Worm (Caenorhabditis elegans): Measurements from ENCODE around the gene F09E10.6.

F09E10.6 gene

ce11 chrX:1497581-1497980 lies at the start of gene F09E10.6:
TSS of gene F09E10.6 (minus strand) at chrX:1497681.
- no peak for TF ChIP-seq somi-1 (GFP tag; optimal IDR thresholded peaks at IDR 0.05)
- TF ChIP-seq mcd-1 (GFP tag; IDR thresholded peaks at IDR 0.05): no peak
- no peak for TF ChIP-seq snpc-1.1 (tag; optimal IDR thresholded peaks at IDR 0.05; ENCODE audit: insufficient read depth)
- no peak for TF ChIP-seq ztf-6 (GFP tag; IDR thresholded peaks at IDR 0.05)
- TF ChIP-seq aptf-3 (GFP tag; IDR thresholded peaks at IDR 0.05): no peak
- no peak for TF ChIP-seq xnd-1 (tag; optimal IDR thresholded peaks at IDR 0.05)
- no peak for TF ChIP-seq ZK185.1 (tag; optimal IDR thresholded peaks at IDR 0.05; ENCODE audit: poor library complexity, severe bottlenecking)
- TF ChIP-seq nfyb-1 (GFP tag; IDR thresholded peaks at IDR 0.05): no peak
- no peak for TF ChIP-seq tbp1 (GFP tag; optimal IDR thresholded peaks at IDR 0.05)
- TF ChIP-seq mes-4 (tag; optimal IDR thresholded peaks at IDR 0.05): no peak
- no peak for TF ChIP-seq F33H1.4 (GFP tag; IDR thresholded peaks at IDR 0.05)
- TF ChIP-seq mxl-1 (tag; optimal IDR thresholded peaks at IDR 0.05): no peak
- TF ChIP-seq let-526 (GFP tag; IDR thresholded peaks at IDR 0.05): no peak
- TF ChIP-seq fkh-3 (tag; optimal IDR thresholded peaks at IDR 0.05): no peak
- no peak for TF ChIP-seq egl-18 (GFP tag; IDR thresholded peaks at IDR 0.05)

- TF ChIP-seq lir-1 (GFP tag; conservative IDR thresholded peaks at IDR 0.05) (no peak), nhr-80 (tag; optimal IDR thresholded peaks at IDR 0.05) (peak; percentile 51)
Measured at ce11 chrX:1546878-1547555, 49.5 kb upstream of the F09E10.6 start, which contains the start of gene K06A9.1. TSS of gene K06A9.1 (plus strand) at chrX:1547505.

ce11 chrX:1543432-1543831 lies 46.0 kb upstream of the F09E10.6 start:
- TF ChIP-seq nhr-80 (tag; optimal IDR thresholded peaks at IDR 0.05) (peak; percentile 42), lsy-27 (tag; optimal IDR thresholded peaks at IDR 0.05; ENCODE audit: borderline replicate concordance, insufficient read depth) (no peak)

- TF ChIP-seq nhr-80 (tag; optimal IDR thresholded peaks at IDR 0.05) (peak; percentile 87), atf-7 (tag; optimal IDR thresholded peaks at IDR 0.05) (peak; percentile 59), let-526 (GFP tag; IDR thresholded peaks at IDR 0.05) (no peak), dox-1 (GFP tag; IDR thresholded peaks at IDR 0.05) (peak; percentile 65), ets-4 (GFP tag; optimal IDR thresholded peaks at IDR 0.05) (peak; percentile 38), pha-4 (tag; optimal IDR thresholded peaks at IDR 0.05) (peak; percentile 59), egl-18 (GFP tag; IDR thresholded peaks at IDR 0.05) (no peak), F55B11.4 (tag; optimal IDR thresholded peaks at IDR 0.05; ENCODE audit: borderline replicate concordance, insufficient read depth) (no peak), egl-44 (GFP tag; IDR thresholded peaks at IDR 0.05) (0 out of 2 replicates have a peak, but pooled peaks have one; percentile 60)
Measured at ce11 chrX:1541072-1541471, 43.6 kb upstream of the F09E10.6 start.

- no peak for TF ChIP-seq madf-10 (tag; optimal IDR thresholded peaks at IDR 0.05)
- no peak for TF ChIP-seq dpl-1 (GFP tag; optimal IDR thresholded peaks at IDR 0.05)
- TF ChIP-seq sdz-38 (tag; optimal IDR thresholded peaks at IDR 0.05): no peak
- peak; percentile 53; the same call in 1 of the 2 replicates for TF ChIP-seq zfh-2 (GFP tag; conservative IDR thresholded peaks at IDR 0.05)
- TF ChIP-seq F55B11.4 (tag; optimal IDR thresholded peaks at IDR 0.05; ENCODE audit: borderline replicate concordance, insufficient read depth): no peak
- no peak for TF ChIP-seq lin-40 (tag; optimal IDR thresholded peaks at IDR 0.05)
- no peak for TF ChIP-seq chd-7 (tag; optimal IDR thresholded peaks at IDR 0.05)
- peak; percentile 27; the same call in 1 of the 2 replicates for TF ChIP-seq hmg-1.2 (GFP tag; IDR thresholded peaks at IDR 0.05)
- 0 out of 2 replicates have a peak, but pooled peaks have one; percentile 6 for TF ChIP-seq madf-8 (GFP tag; conservative IDR thresholded peaks at IDR 0.05)
- TF ChIP-seq snpc-4 (GFP tag; optimal IDR thresholded peaks at IDR 0.05): no peak
- peak in 2 of 4 experiments; percentile 37 to 69 for TF ChIP-seq snpc-4 (tag; optimal IDR thresholded peaks at IDR 0.05)
Measured at ce11 chrX:1538830-1539229, 41.3 kb upstream of the F09E10.6 start.

Data from whole organism, young adult.